Worm (Caenorhabditis elegans) whole organism, young adult: ENCODE data around the gene Y48A6B.8.
A peak's percentile ranks its signal among the peaks of the same experiment; 100 is the strongest.

Experiments
- B0336.3 ChIP-seq: fragments of 200-800 bp; sonication (Bioruptor generic); IDR thresholded peaks from 2 replicates; pipeline ENCODE4 v1.3.6; 2022; ENCODE audit warnings: missing genetic modification characterization, missing compliant biosample characterization
- C17E4.6 ChIP-seq: fragments of 200-800 bp; sonication (Bioruptor generic); IDR thresholded peaks from 2 replicates; pipeline ENCODE4 v1.3.6; 2022; ENCODE audit warnings: missing genetic modification reagents, missing genetic modification characterization, missing compliant biosample characterization
- F33H1.4 ChIP-seq: fragments of 200-800 bp; sonication (Bioruptor generic); IDR thresholded peaks from 2 replicates; pipeline ENCODE4 v1.3.6; 2022; ENCODE audit warnings: missing genetic modification reagents, missing genetic modification characterization, missing compliant biosample characterization
- F37B4.10 ChIP-seq: fragments of 200-800 bp; sonication (Bioruptor generic); IDR thresholded peaks from 2 replicates; pipeline ENCODE4 v1.3.6; 2022; ENCODE audit warnings: missing genetic modification characterization, missing compliant biosample characterization
- F39B2.1 ChIP-seq: fragments of 200-800 bp; sonication (Bioruptor generic); IDR thresholded peaks from 2 replicates; pipeline ENCODE4 v1.3.6; 2022; ENCODE audit warnings: missing genetic modification reagents, missing genetic modification characterization, missing compliant biosample characterization
- F52B5.7 ChIP-seq: sonication (generic microtip); optimal IDR thresholded peaks from 2 replicates; lab custom pipeline; 2016; ENCODE audit warnings: mild to moderate bottlenecking, missing genetic modification characterization, missing compliant biosample characterization
- T07F8.4 ChIP-seq: sonication (generic microtip); optimal IDR thresholded peaks from 2 replicates; lab custom pipeline; 2016; ENCODE audit warnings: mild to moderate bottlenecking, missing genetic modification characterization, moderate library complexity, missing compliant biosample characterization
- Y79H2A.3 ChIP-seq: fragments of 200-800 bp; sonication (Bioruptor generic); conservative IDR thresholded peaks from 2 replicates; pipeline ENCODE4 v1.3.6; 2022; ENCODE audit warnings: missing genetic modification reagents, missing genetic modification characterization, missing compliant biosample characterization
- akir-1 ChIP-seq: fragments of 200-800 bp; sonication (Bioruptor generic); optimal IDR thresholded peaks from 2 replicates; lab custom pipeline; 2018; ENCODE audit warnings: mild to moderate bottlenecking, missing genetic modification characterization, moderate library complexity, missing compliant biosample characterization
- ama-1 ChIP-seq, 3 experiments: fragments of 150-350 bp in 1 of 3; sonication (generic microtip) in 2 of 3; optimal IDR thresholded peaks; 2 replicates each; lab custom pipeline; 2014 to 2018; ENCODE audit warnings: missing biosample characterization in 2 of 3, missing genetic modification characterization in 2 of 3, missing genetic modification reagents in 2 of 3
- aptf-2 ChIP-seq: fragments of 200-800 bp; sonication (Bioruptor generic); conservative IDR thresholded peaks from 2 replicates; pipeline ENCODE4 v1.3.6; 2022; ENCODE audit warnings: missing genetic modification reagents, missing genetic modification characterization, missing compliant biosample characterization
- athp-1 ChIP-seq: sonication (generic microtip); optimal IDR thresholded peaks from 2 replicates; lab custom pipeline; 2017; ENCODE audit warnings: mild to moderate bottlenecking, missing genetic modification characterization, missing compliant biosample characterization
- bed-1 ChIP-seq: fragments of 200-800 bp; sonication (Bioruptor generic); IDR thresholded peaks from 2 replicates; pipeline ENCODE4 v1.3.6; 2022; ENCODE audit warnings: missing genetic modification reagents, missing genetic modification characterization, missing compliant biosample characterization
- cebp-1 ChIP-seq, 2 experiments: fragments of 200-800 bp in 1 of 2; sonication (Bioruptor generic) in 1 of 2; sonication (generic microtip) in 1 of 2; IDR thresholded peaks in 1 of 2; optimal IDR thresholded peaks in 1 of 2; 2 replicates each; pipeline versions ENCODE4 v1.3.6 to Lab custom; 2017 to 2022; ENCODE audit warnings: missing compliant biosample characterization in 2 of 2, missing genetic modification characterization in 2 of 2, mild to moderate bottlenecking in 1 of 2, missing genetic modification reagents in 1 of 2, moderate library complexity in 1 of 2
- ceh-79 ChIP-seq: sonication (generic microtip); optimal IDR thresholded peaks from 2 replicates; lab custom pipeline; 2017; ENCODE audit warnings: mild to moderate bottlenecking, missing genetic modification characterization, missing compliant biosample characterization
- die-1 ChIP-seq: sonication (generic microtip); optimal IDR thresholded peaks from 2 replicates; lab custom pipeline; 2016; ENCODE audit warnings: missing genotype, mild to moderate bottlenecking, missing genetic modification characterization, missing compliant biosample characterization
- dpl-1 ChIP-seq: fragments of 150-350 bp; optimal IDR thresholded peaks from 2 replicates; lab custom pipeline; 2014; ENCODE audit warnings: missing biosample characterization, missing genetic modification reagents, missing genetic modification characterization
- efl-1 ChIP-seq: fragments of 150-350 bp; optimal IDR thresholded peaks from 2 replicates; lab custom pipeline; 2014; ENCODE audit warnings: missing biosample characterization, missing genetic modification reagents, missing genetic modification characterization
- egl-18 ChIP-seq: fragments of 200-800 bp; sonication (Bioruptor generic); IDR thresholded peaks from 2 replicates; pipeline ENCODE4 v1.3.6; 2022; ENCODE audit warnings: missing genetic modification reagents, missing genetic modification characterization, missing compliant biosample characterization
- egl-44 ChIP-seq: fragments of 200-800 bp; sonication (Bioruptor generic); IDR thresholded peaks from 2 replicates; pipeline ENCODE4 v1.3.6; 2022; ENCODE audit warnings: missing genetic modification reagents, missing genetic modification characterization, missing compliant biosample characterization
- egrh-3 ChIP-seq: fragments of 200-800 bp; sonication (Bioruptor generic); IDR thresholded peaks from 2 replicates; pipeline ENCODE4 v1.3.6; 2022; ENCODE audit warnings: missing genetic modification reagents, missing genetic modification characterization, missing compliant biosample characterization
- ekl-4 ChIP-seq: fragments of 200-800 bp; sonication (Bioruptor generic); IDR thresholded peaks from 2 replicates; pipeline ENCODE4 v1.3.6; 2022; ENCODE audit warnings: missing genetic modification reagents, missing genetic modification characterization, missing compliant biosample characterization
- fkh-3 ChIP-seq: sonication (generic microtip); optimal IDR thresholded peaks from 2 replicates; lab custom pipeline; 2016; ENCODE audit warnings: mild to moderate bottlenecking, missing genetic modification characterization, missing compliant biosample characterization
- gei-17 ChIP-seq: fragments of 200-800 bp; sonication (Bioruptor generic); optimal IDR thresholded peaks from 2 replicates; lab custom pipeline; 2018; ENCODE audit warnings: mild to moderate bottlenecking, missing genetic modification characterization, missing compliant biosample characterization
- him-1 ChIP-seq: sonication (generic microtip); optimal IDR thresholded peaks from 2 replicates; lab custom pipeline; 2016; ENCODE audit warnings: missing genotype, missing genetic modification reagents, missing genetic modification characterization, missing compliant biosample characterization
- hlh-12 ChIP-seq: sonication (generic microtip); optimal IDR thresholded peaks from 2 replicates; lab custom pipeline; 2016; ENCODE audit warnings: missing genetic modification characterization, missing compliant biosample characterization
- let-526 ChIP-seq: fragments of 200-800 bp; sonication (Bioruptor generic); IDR thresholded peaks from 2 replicates; pipeline ENCODE4 v1.3.6; 2022; ENCODE audit warnings: missing genetic modification reagents, missing genetic modification characterization, missing compliant biosample characterization
- lir-1 ChIP-seq: fragments of 200-800 bp; sonication (Bioruptor generic); conservative IDR thresholded peaks from 2 replicates; pipeline ENCODE4 v1.3.6; 2022; ENCODE audit warnings: missing genetic modification reagents, missing genetic modification characterization, missing compliant biosample characterization
- lsl-1 ChIP-seq: fragments of 200-800 bp; sonication (Bioruptor generic); optimal IDR thresholded peaks from 2 replicates; lab custom pipeline; 2018; ENCODE audit warnings: mild to moderate bottlenecking, missing genetic modification characterization, moderate library complexity, missing compliant biosample characterization
- madf-10 ChIP-seq: sonication (generic microtip); optimal IDR thresholded peaks from 2 replicates; lab custom pipeline; 2016; ENCODE audit warnings: mild to moderate bottlenecking, missing genetic modification characterization, missing compliant biosample characterization
- madf-3 ChIP-seq: fragments of 200-800 bp; sonication (Bioruptor generic); IDR thresholded peaks from 2 replicates; pipeline ENCODE4 v1.3.6; 2022; ENCODE audit warnings: missing genetic modification reagents, missing genetic modification characterization, missing compliant biosample characterization
- madf-8 ChIP-seq: fragments of 200-800 bp; sonication (Bioruptor generic); conservative IDR thresholded peaks from 2 replicates; pipeline ENCODE4 v1.3.6; 2022; ENCODE audit warnings: missing genetic modification reagents, missing genetic modification characterization, missing compliant biosample characterization
- mcd-1 ChIP-seq: fragments of 200-800 bp; sonication (Bioruptor generic); IDR thresholded peaks from 2 replicates; pipeline ENCODE4 v1.3.6; 2022; ENCODE audit warnings: missing genetic modification reagents, missing genetic modification characterization, missing compliant biosample characterization
- mes-4 ChIP-seq: sonication (generic microtip); optimal IDR thresholded peaks from 2 replicates; lab custom pipeline; 2016; ENCODE audit warnings: missing genotype, missing genetic modification characterization, missing compliant biosample characterization
- mxl-1 ChIP-seq: sonication (generic microtip); optimal IDR thresholded peaks from 2 replicates; lab custom pipeline; 2016; ENCODE audit warnings: missing genetic modification characterization, missing compliant biosample characterization
- nfya-1 ChIP-seq: sonication (generic microtip); optimal IDR thresholded peaks from 2 replicates; lab custom pipeline; 2017; ENCODE audit warnings: antibody characterized with exemption, missing compliant biosample characterization, missing genetic modification characterization, borderline replicate concordance; ENCODE audit not compliant: insufficient read depth
- nhr-90 ChIP-seq: sonication (generic microtip); optimal IDR thresholded peaks from 2 replicates; lab custom pipeline; 2016; ENCODE audit warnings: missing genotype, mild to moderate bottlenecking, missing genetic modification characterization, missing compliant biosample characterization
- repo-1 ChIP-seq: sonication (generic microtip); optimal IDR thresholded peaks from 2 replicates; lab custom pipeline; 2017; ENCODE audit warnings: mild to moderate bottlenecking, missing genetic modification characterization, missing compliant biosample characterization
- snpc-1.1 ChIP-seq: sonication (generic microtip); optimal IDR thresholded peaks from 2 replicates; lab custom pipeline; 2017; ENCODE audit warnings: missing genetic modification characterization, mild to moderate bottlenecking, missing compliant biosample characterization, antibody characterized with exemption, moderate library complexity, missing genotype, missing genetic modification reagents; ENCODE audit not compliant: insufficient read depth
- somi-1 ChIP-seq: fragments of 200-800 bp; sonication (Bioruptor generic); optimal IDR thresholded peaks from 2 replicates; lab custom pipeline; 2018; ENCODE audit warnings: mild to moderate bottlenecking, missing genetic modification characterization, missing compliant biosample characterization
- zfh-2 ChIP-seq: fragments of 200-800 bp; sonication (Bioruptor generic); conservative IDR thresholded peaks from 2 replicates; pipeline ENCODE4 v1.3.6; 2022; ENCODE audit warnings: missing genetic modification reagents, missing genetic modification characterization, missing compliant biosample characterization
- ztf-25 ChIP-seq: fragments of 200-800 bp; sonication (Bioruptor generic); IDR thresholded peaks from 2 replicates; pipeline ENCODE4 v1.3.6; 2022; ENCODE audit warnings: missing genetic modification reagents, missing genetic modification characterization, missing compliant biosample characterization
- ztf-28 ChIP-seq: fragments of 200-800 bp; sonication (Bioruptor generic); IDR thresholded peaks from 2 replicates; pipeline ENCODE4 v1.3.6; 2022; ENCODE audit warnings: missing genetic modification reagents, missing genetic modification characterization, missing compliant biosample characterization
- ztf-6 ChIP-seq: fragments of 200-800 bp; sonication (Bioruptor generic); IDR thresholded peaks from 2 replicates; pipeline ENCODE4 v1.3.6; 2022; ENCODE audit warnings: missing genetic modification reagents, missing genetic modification characterization, missing compliant biosample characterization

The Y48A6B.8 gene

DNA sequence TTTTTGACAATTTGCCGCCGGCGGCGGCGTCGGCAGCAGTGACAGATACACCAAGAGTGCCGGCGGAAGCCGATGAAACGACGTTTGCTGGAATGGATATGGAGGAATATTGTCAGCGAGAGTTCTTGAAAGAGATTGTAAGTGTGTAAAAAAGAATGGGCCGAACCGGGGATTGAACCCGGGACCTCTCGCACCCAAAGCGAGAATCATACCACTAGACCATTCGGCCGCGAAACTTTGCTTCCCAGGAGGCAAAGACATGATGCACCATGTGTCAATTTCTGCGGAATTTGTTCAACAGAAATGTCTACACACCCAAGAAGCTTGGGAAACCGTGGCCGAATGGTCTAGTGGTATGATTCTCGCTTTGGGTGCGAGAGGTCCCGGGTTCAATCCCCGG is 37.5 kb upstream of the Y48A6B.8 start (continued):
- TF ChIP-seq bed-1 (GFP tag; lab: Robert Waterston, UW) (no peak), efl-1 (peak; percentile 30), gei-17 (GFP tag; lab: Kevin White, UChicago) (peak; percentile 72), T07F8.4 (peak; percentile 54), mcd-1 (GFP tag; lab: Robert Waterston, UW) (peak; percentile 89), lir-1 (GFP tag; lab: Robert Waterston, UW) (peak; percentile 70), ceh-79 (tag; lab: Kevin White, UChicago) (no peak), egrh-3 (GFP tag; lab: Robert Waterston, UW) (0 out of 2 replicates have a peak, but pooled peaks have one; percentile 18), repo-1 (tag; lab: Kevin White, UChicago) (peak; percentile 78), nfya-1 (tag; lab: Kevin White, UChicago) (no peak), egl-18 (GFP tag; lab: Robert Waterston, UW) (peak; percentile 77; the same call in 1 of the 2 replicates), madf-3 (peak; percentile 67; the same call in 1 of the 2 replicates), nhr-90 (tag; lab: Kevin White, UChicago) (peak; percentile 71), madf-8 (peak; percentile 32; the same call in 1 of the 2 replicates), cebp-1 (GFP tag; IDR thresholded peaks at IDR 0.05; lab: Robert Waterston, UW) (0 out of 2 replicates have a peak, but pooled peaks have one; percentile 23), cebp-1 (tag; optimal IDR thresholded peaks at IDR 0.05; lab: Kevin White, UChicago) (peak; percentile 79), fkh-3 (tag; lab: Kevin White, UChicago) (no peak), Y79H2A.3 (0 out of 2 replicates have a peak, but pooled peaks have one; percentile 13), F39B2.1 (GFP tag; lab: Robert Waterston, UW) (0 out of 2 replicates have a peak, but pooled peaks have one; percentile 6), ekl-4 (GFP tag; lab: Robert Waterston, UW) (peak; percentile 92), B0336.3 (GFP tag; lab: Robert Waterston, UW) (peak; percentile 76), egl-44 (no peak), akir-1 (GFP tag; lab: Kevin White, UChicago) (no peak), somi-1 (GFP tag; lab: Kevin White, UChicago) (peak; percentile 40), him-1 (tag; lab: Kevin White, UChicago) (peak; percentile 61), C17E4.6 (GFP tag; lab: Robert Waterston, UW) (peak; percentile 76), lsl-1 (GFP tag; lab: Kevin White, UChicago) (peak; percentile 58), mes-4 (tag; lab: Kevin White, UChicago) (no peak), mxl-1 (tag; lab: Kevin White, UChicago) (peak; percentile 4), ama-1 (optimal IDR thresholded peaks at IDR 0.05; lab: Kevin White, UChicago) (no peak), ama-1 (GFP tag; optimal IDR thresholded peaks at IDR 0.05; lab: Kevin White, UChicago) (no peak), aptf-2 (GFP tag; lab: Robert Waterston, UW) (peak; percentile 93), madf-10 (tag; lab: Kevin White, UChicago) (peak; percentile 74), die-1 (peak; percentile 75), zfh-2 (GFP tag; lab: Robert Waterston, UW) (peak; percentile 59; the same call in 1 of the 2 replicates), ztf-25 (GFP tag; lab: Robert Waterston, UW) (0 out of 2 replicates have a peak, but pooled peaks have one; percentile 65), hlh-12 (tag; lab: Kevin White, UChicago) (no peak), ztf-6 (GFP tag; lab: Robert Waterston, UW) (peak; percentile 76; the same call in 1 of the 2 replicates), F52B5.7 (tag; lab: Kevin White, UChicago) (peak; percentile 30), athp-1 (tag; lab: Kevin White, UChicago) (peak; percentile 54), snpc-1.1 (tag; lab: Kevin White, UChicago) (peak; percentile 7), ztf-28 (GFP tag; lab: Robert Waterston, UW) (0 out of 2 replicates have a peak, but pooled peaks have one; percentile 20), dpl-1 (GFP tag; lab: Kevin White, UChicago) (peak; percentile 43), F37B4.10 (GFP tag; lab: Robert Waterston, UW) (no peak), F33H1.4 (peak; percentile 61), let-526 (GFP tag; lab: Robert Waterston, UW) (peak; percentile 73; the same call in 1 of the 2 replicates)
- TF ChIP-seq, all 124 proteins: peak for 87
